Worm (Caenorhabditis elegans): ENCODE results near the gene C44C10.3.

C44C10.3 gene

ce11 chrX:11710229-11710628 lies 7.9 kb downstream of the C44C10.3 start, which contains the start of gene C44C10.11:
Gene C44C10.11 (minus strand): TSS chrX:11710343.
- TF ChIP-seq med-1 (GFP tag; optimal IDR thresholded peaks at IDR 0.05; ENCODE audit: insufficient read depth) (no peak), ref-1 (GFP tag; conservative IDR thresholded peaks at IDR 0.05) (no peak), ztf-23 (GFP tag; IDR thresholded peaks at IDR 0.05) (no peak), T22C8.4 (GFP tag; IDR thresholded peaks at IDR 0.05) (no peak), tab-1 (GFP tag; IDR thresholded peaks at IDR 0.05) (no peak)

- no peak for TF ChIP-seq med-1 (GFP tag; optimal IDR thresholded peaks at IDR 0.05; ENCODE audit: insufficient read depth)
- no peak for TF ChIP-seq ztf-23 (GFP tag; IDR thresholded peaks at IDR 0.05)
- no peak for TF ChIP-seq ref-1 (GFP tag; conservative IDR thresholded peaks at IDR 0.05)
- TF ChIP-seq T22C8.4 (GFP tag; IDR thresholded peaks at IDR 0.05) = no peak
- TF ChIP-seq ztf-29 (GFP tag; IDR thresholded peaks at IDR 0.05) = no peak
- TF ChIP-seq tab-1 (GFP tag; IDR thresholded peaks at IDR 0.05) = no peak
- no peak for TF ChIP-seq flt-1 (GFP tag; IDR thresholded peaks at IDR 0.05)
- no peak for TF ChIP-seq klf-2 (GFP tag; conservative IDR thresholded peaks at IDR 0.05)
- no peak for TF ChIP-seq cog-1 (tag; optimal IDR thresholded peaks at IDR 0.05)
Observed at ce11 chrX:11711437-11712080, 9.2 kb downstream of the C44C10.3 start.

DNA sequence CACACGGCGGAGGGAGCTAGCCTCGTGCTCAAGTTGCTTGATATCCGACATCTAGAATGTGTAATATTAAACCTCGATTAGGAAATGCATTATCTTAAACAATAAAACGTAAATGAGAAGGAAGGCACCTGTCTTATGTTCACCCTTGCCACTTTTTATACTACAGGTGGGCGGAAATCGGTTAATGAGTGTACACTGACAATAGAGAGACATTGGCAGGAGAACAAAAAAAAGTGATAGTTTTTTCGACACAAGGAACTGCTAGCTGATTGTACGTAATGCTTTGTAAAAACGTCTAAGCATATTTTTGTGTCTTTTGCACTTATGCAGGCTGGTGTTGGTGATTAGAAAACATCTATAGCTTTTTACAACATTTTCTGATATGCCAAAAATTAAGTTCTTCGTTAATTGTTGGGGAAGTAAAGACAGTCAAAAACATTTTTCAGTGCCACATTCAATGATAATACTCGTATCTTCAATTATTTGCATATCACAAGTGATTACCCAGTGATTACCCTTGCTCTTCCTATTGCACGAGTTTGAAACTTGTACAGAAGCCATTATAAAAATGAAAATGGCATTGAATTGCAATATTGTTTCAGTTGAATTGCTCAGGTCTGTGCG lies 10.0 kb downstream of the C44C10.3 start, which contains the start of gene col-180:
TSS of gene col-180 (minus strand) at position 51 of the 624 bp plus-strand sequence.
- no peak for TF ChIP-seq ztf-23 (GFP tag; IDR thresholded peaks at IDR 0.05)
- no peak for TF ChIP-seq tab-1 (GFP tag; IDR thresholded peaks at IDR 0.05)
- no peak for TF ChIP-seq flt-1 (GFP tag; IDR thresholded peaks at IDR 0.05)
- no peak for TF ChIP-seq med-1 (GFP tag; optimal IDR thresholded peaks at IDR 0.05; ENCODE audit: insufficient read depth)
- no peak for TF ChIP-seq T22C8.4 (GFP tag; IDR thresholded peaks at IDR 0.05)
- TF ChIP-seq cog-1 (tag; optimal IDR thresholded peaks at IDR 0.05) = no peak
- no peak for TF ChIP-seq klf-2 (GFP tag; conservative IDR thresholded peaks at IDR 0.05)
- TF ChIP-seq ztf-29 (GFP tag; IDR thresholded peaks at IDR 0.05) = no peak
- TF ChIP-seq ref-1 (GFP tag; conservative IDR thresholded peaks at IDR 0.05) = no peak

DNA sequence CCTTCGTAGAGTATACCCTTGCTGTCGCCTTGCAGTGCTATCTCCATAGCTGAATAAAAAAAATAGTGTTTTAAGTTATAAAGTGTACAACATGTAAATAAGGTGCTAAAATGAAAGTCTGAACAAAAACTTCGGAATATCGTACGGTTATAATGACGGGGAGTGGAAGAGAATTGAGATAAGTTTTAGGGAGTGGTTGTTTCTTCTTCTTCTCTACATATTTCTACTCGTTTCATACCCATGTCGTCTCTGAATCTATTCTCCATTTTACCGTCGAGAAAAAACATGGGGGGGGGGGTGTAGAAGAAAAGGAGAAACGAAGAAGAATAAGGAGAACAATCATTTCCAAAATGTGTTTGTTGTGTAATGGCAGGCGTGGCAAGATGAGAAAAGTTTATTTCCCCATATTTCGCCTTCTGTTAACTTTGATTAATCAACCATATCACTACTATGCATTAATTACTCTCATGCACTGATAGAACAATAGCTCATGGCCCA lies 14.2 kb downstream of the C44C10.3 start, which contains the start of gene C44C10.9:
TSS of gene C44C10.9 (minus strand) at position 51 of the 498 bp plus-strand sequence.
- TF ChIP-seq ref-1 (GFP tag; conservative IDR thresholded peaks at IDR 0.05) (no peak), med-1 (GFP tag; optimal IDR thresholded peaks at IDR 0.05; ENCODE audit: insufficient read depth) (no peak), tab-1 (GFP tag; IDR thresholded peaks at IDR 0.05) (no peak), klf-2 (GFP tag; conservative IDR thresholded peaks at IDR 0.05) (no peak), T22C8.4 (GFP tag; IDR thresholded peaks at IDR 0.05) (no peak), flt-1 (GFP tag; IDR thresholded peaks at IDR 0.05) (no peak), cog-1 (tag; optimal IDR thresholded peaks at IDR 0.05) (no peak), ztf-29 (GFP tag; IDR thresholded peaks at IDR 0.05) (no peak), ztf-23 (GFP tag; IDR thresholded peaks at IDR 0.05) (no peak)

ce11 chrX:11718751-11719150 lies 16.4 kb downstream of the C44C10.3 start:
- TF ChIP-seq ref-1 (GFP tag; conservative IDR thresholded peaks at IDR 0.05) = no peak
- TF ChIP-seq ztf-29 (GFP tag; IDR thresholded peaks at IDR 0.05) = no peak
- no peak for TF ChIP-seq cog-1 (tag; optimal IDR thresholded peaks at IDR 0.05)
- TF ChIP-seq flt-1 (GFP tag; IDR thresholded peaks at IDR 0.05) = no peak
- no peak for TF ChIP-seq tab-1 (GFP tag; IDR thresholded peaks at IDR 0.05)
- TF ChIP-seq med-1 (GFP tag; optimal IDR thresholded peaks at IDR 0.05; ENCODE audit: insufficient read depth) = no peak
- TF ChIP-seq T22C8.4 (GFP tag; IDR thresholded peaks at IDR 0.05) = no peak
- no peak for TF ChIP-seq klf-2 (GFP tag; conservative IDR thresholded peaks at IDR 0.05)
- no peak for TF ChIP-seq ztf-23 (GFP tag; IDR thresholded peaks at IDR 0.05)

- TF ChIP-seq flt-1 (GFP tag; IDR thresholded peaks at IDR 0.05) = no peak
- TF ChIP-seq klf-2 (GFP tag; conservative IDR thresholded peaks at IDR 0.05) = no peak
- no peak for TF ChIP-seq tab-1 (GFP tag; IDR thresholded peaks at IDR 0.05)
- TF ChIP-seq med-1 (GFP tag; optimal IDR thresholded peaks at IDR 0.05; ENCODE audit: insufficient read depth) = no peak
- TF ChIP-seq ztf-29 (GFP tag; IDR thresholded peaks at IDR 0.05) = no peak
- TF ChIP-seq ref-1 (GFP tag; conservative IDR thresholded peaks at IDR 0.05) = no peak
- TF ChIP-seq cog-1 (tag; optimal IDR thresholded peaks at IDR 0.05) = no peak
- no peak for TF ChIP-seq T22C8.4 (GFP tag; IDR thresholded peaks at IDR 0.05)
- no peak for TF ChIP-seq ztf-23 (GFP tag; IDR thresholded peaks at IDR 0.05)
Observed at ce11 chrX:11720058-11720457, 17.7 kb downstream of the C44C10.3 start.

DNA sequence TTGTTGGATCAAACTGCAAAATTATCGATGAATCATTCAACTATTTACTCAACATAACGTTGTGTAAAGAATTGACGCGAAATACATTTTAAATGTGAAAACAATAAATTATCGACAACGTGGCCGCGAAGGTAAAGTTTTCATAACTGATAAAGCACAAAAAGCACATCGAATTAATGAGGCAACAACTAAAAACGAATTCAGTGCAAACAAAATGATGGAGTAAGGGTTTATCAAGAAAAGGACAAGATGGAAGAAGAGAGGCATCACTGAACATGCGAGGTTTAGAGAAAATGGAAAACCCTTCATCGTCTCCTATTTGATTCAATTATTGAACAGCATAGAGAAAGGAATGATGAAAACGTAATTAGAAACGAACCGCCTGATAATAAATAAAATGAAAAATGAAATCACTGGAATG lies 21.5 kb downstream of the C44C10.3 start, which contains the start of gene D1053.4:
TSS of gene D1053.4 (minus strand) at position 20 of the 421 bp plus-strand sequence.
- TF ChIP-seq klf-2 (GFP tag; conservative IDR thresholded peaks at IDR 0.05) (no peak), cog-1 (tag; optimal IDR thresholded peaks at IDR 0.05) (no peak), ztf-29 (GFP tag; IDR thresholded peaks at IDR 0.05) (no peak), med-1 (GFP tag; optimal IDR thresholded peaks at IDR 0.05; ENCODE audit: insufficient read depth) (no peak), ref-1 (GFP tag; conservative IDR thresholded peaks at IDR 0.05) (no peak), tab-1 (GFP tag; IDR thresholded peaks at IDR 0.05) (no peak), flt-1 (GFP tag; IDR thresholded peaks at IDR 0.05) (no peak), T22C8.4 (GFP tag; IDR thresholded peaks at IDR 0.05) (no peak), ztf-23 (GFP tag; IDR thresholded peaks at IDR 0.05) (no peak)

- TF ChIP-seq med-1 (GFP tag; optimal IDR thresholded peaks at IDR 0.05; ENCODE audit: insufficient read depth) (no peak), cog-1 (tag; optimal IDR thresholded peaks at IDR 0.05) (no peak), flt-1 (GFP tag; IDR thresholded peaks at IDR 0.05) (no peak), ztf-29 (GFP tag; IDR thresholded peaks at IDR 0.05) (no peak), ztf-23 (GFP tag; IDR thresholded peaks at IDR 0.05) (no peak), klf-2 (GFP tag; conservative IDR thresholded peaks at IDR 0.05) (no peak), ref-1 (GFP tag; conservative IDR thresholded peaks at IDR 0.05) (no peak), T22C8.4 (GFP tag; IDR thresholded peaks at IDR 0.05) (no peak), tab-1 (GFP tag; IDR thresholded peaks at IDR 0.05) (no peak)
Observed at ce11 chrX:11725646-11726045, 23.3 kb downstream of the C44C10.3 start.

- no peak for TF ChIP-seq ref-1 (GFP tag; conservative IDR thresholded peaks at IDR 0.05)
- TF ChIP-seq flt-1 (GFP tag; IDR thresholded peaks at IDR 0.05) = no peak
- no peak for TF ChIP-seq tab-1 (GFP tag; IDR thresholded peaks at IDR 0.05)
- no peak for TF ChIP-seq T22C8.4 (GFP tag; IDR thresholded peaks at IDR 0.05)
- no peak for TF ChIP-seq med-1 (GFP tag; optimal IDR thresholded peaks at IDR 0.05; ENCODE audit: insufficient read depth)
- no peak for TF ChIP-seq ztf-23 (GFP tag; IDR thresholded peaks at IDR 0.05)
- no peak for TF ChIP-seq cog-1 (tag; optimal IDR thresholded peaks at IDR 0.05)
- no peak for TF ChIP-seq ztf-29 (GFP tag; IDR thresholded peaks at IDR 0.05)
- no peak for TF ChIP-seq klf-2 (GFP tag; conservative IDR thresholded peaks at IDR 0.05)
Observed at ce11 chrX:11726450-11726849, 24.1 kb downstream of the C44C10.3 start.
